Fruit fly (Drosophila melanogaster): ENCODE results near the gene CG9215.

DNA sequence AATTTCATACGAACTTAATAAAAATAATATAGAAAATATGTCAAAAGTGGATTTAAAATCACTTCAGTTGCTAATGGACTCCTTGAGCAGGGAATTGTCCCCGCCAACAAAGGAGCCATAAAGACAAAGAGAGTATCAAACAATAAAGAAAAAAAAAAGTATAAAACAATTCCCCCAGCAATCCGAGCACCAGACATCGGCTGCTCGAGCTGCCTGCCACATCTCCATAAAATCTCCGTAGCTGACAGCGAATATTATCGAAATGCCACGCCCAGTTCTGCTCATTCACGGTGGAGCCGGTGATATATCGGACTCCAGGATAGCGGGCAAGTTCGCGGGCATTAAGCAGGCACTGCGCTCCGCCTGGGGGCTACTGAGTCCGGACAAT is 13.7 kb downstream of the CG9215 start, which contains the start of gene CG7860:
- TF ChIP-seq Myc (optimal IDR thresholded peaks at IDR 0.05) (no peak), h (optimal IDR thresholded peaks at IDR 0.05) (no peak), psq (optimal IDR thresholded peaks at IDR 0.05) (no peak)
